Worm (Caenorhabditis elegans): ENCODE results near the gene K11D12.11.

DNA sequence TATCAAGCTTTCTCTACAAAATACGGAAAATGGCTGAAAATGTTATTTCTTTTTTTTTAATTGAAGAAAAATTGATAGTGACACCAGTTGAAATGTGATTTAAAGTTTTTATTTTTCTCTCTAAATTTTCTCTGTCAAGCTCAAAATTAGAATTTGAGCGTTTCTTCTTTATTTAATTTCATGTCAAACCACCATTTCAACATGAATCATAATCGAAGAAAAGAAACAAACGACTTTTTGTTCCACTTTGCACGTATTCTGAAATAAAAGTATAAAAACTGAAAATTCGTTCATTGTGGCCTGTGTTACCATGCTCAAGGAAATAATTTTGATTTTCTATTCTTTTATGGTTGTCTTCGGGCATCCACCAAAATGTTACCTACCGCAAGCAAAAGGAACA lies 6.3 kb downstream of the K11D12.11 start, which contains the start of gene K11D12.13:
- TF ChIP-seq nhr-11 (tag; optimal IDR thresholded peaks at IDR 0.05) (no peak), nhr-129 (tag; optimal IDR thresholded peaks at IDR 0.05) (no peak), ama-1 (optimal IDR thresholded peaks at IDR 0.05) (no peak), mdl-1 (tag; optimal IDR thresholded peaks at IDR 0.05) (no peak), F13H6.1 (tag; optimal IDR thresholded peaks at IDR 0.05) (no peak), skn-1 (tag; optimal IDR thresholded peaks at IDR 0.05) (no peak), R02D3.7 (tag; optimal IDR thresholded peaks at IDR 0.05) (no peak), Y55F3AM.14 (GFP tag; optimal IDR thresholded peaks at IDR 0.05) (no peak), zag-1 (tag; optimal IDR thresholded peaks at IDR 0.05) (no peak), egl-27 (tag; optimal IDR thresholded peaks at IDR 0.05) (no peak), aly-2 (tag; optimal IDR thresholded peaks at IDR 0.05) (no peak), dmd-4 (tag; optimal IDR thresholded peaks at IDR 0.05) (no peak)
